Fruit fly (Drosophila melanogaster): ENCODE data around the gene Pgam5.
A peak's percentile ranks its signal among the peaks of the same experiment; 100 is the strongest.

The Pgam5 gene

dm6 chrX:1903968-1904367 is 30.6 kb upstream of the Pgam5 start:
- TF ChIP-seq CG1620 (GFP tag; optimal IDR thresholded peaks at IDR 0.05) (no peak), bab1 (GFP tag; optimal IDR thresholded peaks at IDR 0.05) (peak; percentile 0), pad (GFP tag; optimal IDR thresholded peaks at IDR 0.05) (peak; percentile 97), Mnt (GFP tag; optimal IDR thresholded peaks at IDR 0.05) (no peak), ovo (GFP tag; optimal IDR thresholded peaks at IDR 0.05) (peak; percentile 61), Hr96 (GFP tag; optimal IDR thresholded peaks at IDR 0.05) (no peak), CG11617 (GFP tag; optimal IDR thresholded peaks at IDR 0.05) (no peak), tj (GFP tag; optimal IDR thresholded peaks at IDR 0.05) (no peak)

dm6 chrX:1903077-1903476 is 29.7 kb upstream of the Pgam5 start, which contains the start of gene CG32801:
Gene CG32801, minus strand, starts transcription at chrX:1903177.
- TF ChIP-seq tj (GFP tag; optimal IDR thresholded peaks at IDR 0.05) (no peak), ovo (GFP tag; optimal IDR thresholded peaks at IDR 0.05) (no peak), CG11617 (GFP tag; optimal IDR thresholded peaks at IDR 0.05) (no peak), CG1620 (GFP tag; optimal IDR thresholded peaks at IDR 0.05) (no peak), cic (GFP tag; optimal IDR thresholded peaks at IDR 0.05) (no peak), CG5204 (GFP tag; optimal IDR thresholded peaks at IDR 0.05) (no peak), CG7101 (tag; optimal IDR thresholded peaks at IDR 0.05) (no peak), Mnt (GFP tag; optimal IDR thresholded peaks at IDR 0.05) (no peak), bab1 (GFP tag; optimal IDR thresholded peaks at IDR 0.05) (no peak), CG12768 (GFP tag; optimal IDR thresholded peaks at IDR 0.05) (no peak), toe (GFP tag; optimal IDR thresholded peaks at IDR 0.05) (no peak), Hr96 (GFP tag; optimal IDR thresholded peaks at IDR 0.05) (no peak)

dm6 chrX:1901605-1902136 is 28.3 kb upstream of the Pgam5 start, which contains the start of gene Ldaf1:
Gene Ldaf1, minus strand, starts transcription at chrX:1901911.
- TF ChIP-seq ovo (GFP tag; optimal IDR thresholded peaks at IDR 0.05) (peak; percentile 9), CG7101 (tag; optimal IDR thresholded peaks at IDR 0.05) (peak; percentile 28), Crg-1 (GFP tag; optimal IDR thresholded peaks at IDR 0.05) (no peak)

- TF ChIP-seq cnc (optimal IDR thresholded peaks at IDR 0.05) (no peak), CG7101 (tag; optimal IDR thresholded peaks at IDR 0.05) (peak; percentile 14), CG11617 (GFP tag; optimal IDR thresholded peaks at IDR 0.05) (peak; percentile 41), CG33017 (tag; optimal IDR thresholded peaks at IDR 0.05) (no peak), kay (GFP tag; ENCODE audit: borderline replicate concordance) (no peak), CG12768 (GFP tag; optimal IDR thresholded peaks at IDR 0.05) (no peak), CG14711 (tag; optimal IDR thresholded peaks at IDR 0.05) (no peak), ovo (GFP tag; optimal IDR thresholded peaks at IDR 0.05) (no peak), bab1 (GFP tag; optimal IDR thresholded peaks at IDR 0.05) (peak; percentile 11), Clk (GFP tag; optimal IDR thresholded peaks at IDR 0.05) (no peak), Hr96 (GFP tag; optimal IDR thresholded peaks at IDR 0.05) (no peak), Crg-1 (GFP tag; optimal IDR thresholded peaks at IDR 0.05) (peak; percentile 56), CG7045 (GFP tag; optimal IDR thresholded peaks at IDR 0.05) (no peak), tj (GFP tag; optimal IDR thresholded peaks at IDR 0.05) (no peak), CG1620 (GFP tag; optimal IDR thresholded peaks at IDR 0.05) (peak; percentile 56), pad (GFP tag; optimal IDR thresholded peaks at IDR 0.05) (no peak), cic (GFP tag; optimal IDR thresholded peaks at IDR 0.05) (no peak), Mnt (GFP tag; optimal IDR thresholded peaks at IDR 0.05) (peak; percentile 49), toe (GFP tag; optimal IDR thresholded peaks at IDR 0.05) (peak; percentile 35), CG5204 (GFP tag; optimal IDR thresholded peaks at IDR 0.05) (no peak)
Measured at dm6 chrX:1900123-1900818, 26.9 kb upstream of the Pgam5 start, which contains the start of gene arm. Gene arm, minus strand, starts transcription at chrX:1900646.

dm6 chrX:1899445-1900085 is 26.2 kb upstream of the Pgam5 start:
- TF ChIP-seq CG14711 (tag; optimal IDR thresholded peaks at IDR 0.05) (peak; percentile 94), Crg-1 (GFP tag; optimal IDR thresholded peaks at IDR 0.05) (no peak)

- TF ChIP-seq CG5204 (GFP tag; optimal IDR thresholded peaks at IDR 0.05) = no peak
- TF ChIP-seq Mnt (GFP tag; optimal IDR thresholded peaks at IDR 0.05) = no peak
- TF ChIP-seq CG11617 (GFP tag; optimal IDR thresholded peaks at IDR 0.05) = no peak
- TF ChIP-seq pad (GFP tag; optimal IDR thresholded peaks at IDR 0.05) = no peak
- no peak for TF ChIP-seq CG33017 (tag; optimal IDR thresholded peaks at IDR 0.05)
- TF ChIP-seq kay (GFP tag; ENCODE audit: borderline replicate concordance) = no peak
- no peak for TF ChIP-seq toe (GFP tag; optimal IDR thresholded peaks at IDR 0.05)
- no peak for TF ChIP-seq cnc (optimal IDR thresholded peaks at IDR 0.05)
- TF ChIP-seq CG1620 (GFP tag; optimal IDR thresholded peaks at IDR 0.05) = no peak
- TF ChIP-seq ovo (GFP tag; optimal IDR thresholded peaks at IDR 0.05) = no peak
- TF ChIP-seq cic (GFP tag; optimal IDR thresholded peaks at IDR 0.05) = no peak
- TF ChIP-seq Clk (GFP tag; optimal IDR thresholded peaks at IDR 0.05) = no peak
- no peak for TF ChIP-seq CG14711 (tag; optimal IDR thresholded peaks at IDR 0.05)
- TF ChIP-seq CG7045 (GFP tag; optimal IDR thresholded peaks at IDR 0.05) = no peak
Measured at dm6 chrX:1897384-1897783, 24.0 kb upstream of the Pgam5 start.

All from whole organism, adult.